Worm (Caenorhabditis elegans) whole organism, young adult: ENCODE results near the gene C49C3.20.

Experiments
- B0261.1 ChIP-seq: sonication (generic microtip); optimal IDR thresholded peaks from 2 replicates; lab custom pipeline; 2016; ENCODE audit warnings: mild to moderate bottlenecking, missing genetic modification characterization, moderate library complexity, missing compliant biosample characterization
- Y56A3A.18 ChIP-seq: fragments of 200-800 bp; sonication (Bioruptor generic); IDR thresholded peaks from 2 replicates; pipeline ENCODE4 v1.3.6; 2022; ENCODE audit warnings: missing genetic modification reagents, missing genetic modification characterization, missing compliant biosample characterization
- attf-3 ChIP-seq: fragments of 200-800 bp; sonication (Bioruptor generic); conservative IDR thresholded peaks from 2 replicates; pipeline ENCODE4 v1.3.6; 2022; ENCODE audit warnings: missing genetic modification reagents, missing genetic modification characterization, missing compliant biosample characterization
- bed-1 ChIP-seq: fragments of 200-800 bp; sonication (Bioruptor generic); IDR thresholded peaks from 2 replicates; pipeline ENCODE4 v1.3.6; 2022; ENCODE audit warnings: missing genetic modification reagents, missing genetic modification characterization, missing compliant biosample characterization
- chd-7 ChIP-seq: sonication (generic microtip); optimal IDR thresholded peaks from 2 replicates; lab custom pipeline; 2016; ENCODE audit warnings: mild to moderate bottlenecking, missing genetic modification characterization, moderate library complexity, missing compliant biosample characterization
- hmg-1.2 ChIP-seq: fragments of 200-800 bp; sonication (Bioruptor generic); IDR thresholded peaks from 2 replicates; pipeline ENCODE4 v1.3.6; 2022; ENCODE audit warnings: missing genetic modification reagents, missing genetic modification characterization, missing compliant biosample characterization
- hsf-1 ChIP-seq: fragments of 200-800 bp; sonication (Bioruptor generic); IDR thresholded peaks from 2 replicates; pipeline ENCODE4 v1.3.6; 2022; ENCODE audit warnings: missing genetic modification reagents, missing genetic modification characterization, missing compliant biosample characterization
- madf-6 ChIP-seq: fragments of 200-800 bp; sonication (Bioruptor generic); IDR thresholded peaks from 2 replicates; pipeline ENCODE4 v1.3.6; 2022; ENCODE audit warnings: missing genetic modification reagents, missing genetic modification characterization, missing compliant biosample characterization
- pha-4 ChIP-seq: fragments of 150-350 bp; sonication (generic microtip); optimal IDR thresholded peaks from 2 replicates; lab custom pipeline; 2014; ENCODE audit warnings: missing biosample characterization, missing genetic modification reagents, missing genetic modification characterization
- ztf-26 ChIP-seq: sonication (generic microtip); optimal IDR thresholded peaks from 2 replicates; lab custom pipeline; 2017; ENCODE audit warnings: missing genetic modification characterization, missing compliant biosample characterization

DNA sequence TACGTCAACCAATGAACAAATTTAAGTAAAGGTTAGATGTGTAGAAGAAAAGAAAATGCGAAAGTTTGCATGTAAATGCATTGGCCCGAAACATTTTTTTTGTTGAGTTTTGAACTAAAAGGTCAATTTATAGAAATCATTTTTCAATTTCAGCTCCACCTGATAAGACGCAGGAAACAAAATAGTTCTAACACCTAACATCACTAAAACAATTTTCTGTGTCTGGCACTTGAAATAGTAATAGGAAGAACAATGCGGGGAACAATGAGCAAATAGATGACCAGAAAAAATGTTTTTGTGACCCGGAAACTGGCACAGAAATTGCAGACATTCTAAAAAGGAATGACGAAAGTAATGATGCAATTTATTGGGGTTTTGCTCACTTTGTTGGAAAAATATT lies 23.9 kb downstream of the C49C3.20 start:
- TF ChIP-seq ztf-26 (tag; lab: Kevin White, UChicago) (no peak), chd-7 (tag; lab: Kevin White, UChicago) (no peak), madf-6 (GFP tag; lab: Robert Waterston, UW) (no peak), hsf-1 (GFP tag; lab: Robert Waterston, UW) (no peak), B0261.1 (tag; lab: Kevin White, UChicago) (no peak), attf-3 (no peak), pha-4 (tag; lab: Kevin White, UChicago) (no peak), hmg-1.2 (GFP tag; lab: Robert Waterston, UW) (no peak), bed-1 (GFP tag; lab: Robert Waterston, UW) (no peak), Y56A3A.18 (no peak)
